Worm (Caenorhabditis elegans) whole organism, L3 larva: ENCODE measurements around the gene clec-148.
A peak's percentile ranks its signal among the peaks of the same experiment; 100 is the strongest.

Source experiments
- R02D3.7 ChIP-seq: fragments of 150-350 bp; optimal IDR thresholded peaks from 2 replicates; lab custom pipeline; 2014; ENCODE audit warnings: missing biosample characterization, missing genetic modification characterization
- ZK546.5 ChIP-seq: sonication (generic microtip); optimal IDR thresholded peaks from 2 replicates; lab custom pipeline; 2017; ENCODE audit warnings: missing biosample characterization, missing genetic modification characterization
- aly-2 ChIP-seq: fragments of 150-350 bp; optimal IDR thresholded peaks from 2 replicates; lab custom pipeline; 2014; ENCODE audit warnings: missing biosample characterization, missing genetic modification characterization
- ceh-28 ChIP-seq: fragments of 150-350 bp; optimal IDR thresholded peaks from 2 replicates; lab custom pipeline; 2014; ENCODE audit warnings: missing biosample characterization, missing genetic modification reagents, missing genetic modification characterization
- ceh-82 ChIP-seq: fragments of 150-350 bp; optimal IDR thresholded peaks from 2 replicates; lab custom pipeline; 2014; ENCODE audit warnings: missing biosample characterization, missing genetic modification characterization
- daf-12 ChIP-seq: fragments of 150-350 bp; optimal IDR thresholded peaks from 2 replicates; lab custom pipeline; 2014; ENCODE audit warnings: missing biosample characterization, missing genetic modification reagents, missing genetic modification characterization
- egl-27 ChIP-seq: sonication (generic microtip); optimal IDR thresholded peaks from 4 replicates; lab custom pipeline; 2017; ENCODE audit warnings: missing biosample characterization, missing genetic modification reagents, missing genetic modification characterization
- egl-5 ChIP-seq: fragments of 150-350 bp; optimal IDR thresholded peaks from 2 replicates; lab custom pipeline; 2017; ENCODE audit warnings: missing biosample characterization, missing genetic modification reagents, missing genetic modification characterization, inconsistent platforms
- elt-1 ChIP-seq: fragments of 150-350 bp; optimal IDR thresholded peaks from 2 replicates; lab custom pipeline; 2014; ENCODE audit warnings: missing biosample characterization, missing genetic modification characterization
- elt-2 ChIP-seq: sonication (generic microtip); optimal IDR thresholded peaks from 2 replicates; lab custom pipeline; 2016; ENCODE audit warnings: missing genetic modification reagents, mild to moderate bottlenecking, missing genetic modification characterization, missing compliant biosample characterization
- elt-3 ChIP-seq, 3 experiments: fragments of 150-350 bp in 1 of 3; sonication (generic microtip) in 2 of 3; optimal IDR thresholded peaks; 2 replicates in 2 of 3; 4 replicates in 1 of 3; lab custom pipeline; 2014 to 2017; ENCODE audit warnings: missing biosample characterization in 3 of 3, missing genetic modification characterization in 3 of 3
- eor-1 ChIP-seq, 2 experiments: fragments of 150-350 bp; optimal IDR thresholded peaks; 2 replicates each; lab custom pipeline; 2014 to 2018; ENCODE audit warnings: missing biosample characterization in 2 of 2, missing genetic modification characterization in 2 of 2
- fkh-10 ChIP-seq: sonication (generic microtip); optimal IDR thresholded peaks from 2 replicates; lab custom pipeline; 2017; ENCODE audit warnings: missing biosample characterization, missing genetic modification reagents, missing genetic modification characterization
- fkh-2 ChIP-seq: fragments of 150-350 bp; optimal IDR thresholded peaks from 2 replicates; lab custom pipeline; 2014; ENCODE audit warnings: missing biosample characterization, missing genetic modification reagents, missing genetic modification characterization
- fos-1 ChIP-seq: fragments of 150-350 bp; optimal IDR thresholded peaks from 2 replicates; lab custom pipeline; 2014; ENCODE audit warnings: missing biosample characterization, missing genetic modification characterization
- hmg-11 ChIP-seq: sonication (generic microtip); optimal IDR thresholded peaks from 2 replicates; lab custom pipeline; 2016; ENCODE audit warnings: missing genetic modification characterization, missing compliant biosample characterization
- jun-1 ChIP-seq: fragments of 150-350 bp; optimal IDR thresholded peaks from 2 replicates; lab custom pipeline; 2014; ENCODE audit warnings: missing biosample characterization, missing genetic modification reagents, missing genetic modification characterization
- lin-15B ChIP-seq: fragments of 150-350 bp; optimal IDR thresholded peaks from 2 replicates; lab custom pipeline; 2014; ENCODE audit warnings: missing biosample characterization, missing genetic modification characterization
- lin-39 ChIP-seq: fragments of 150-350 bp; optimal IDR thresholded peaks from 2 replicates; lab custom pipeline; 2018; ENCODE audit warnings: missing biosample characterization, missing genetic modification reagents, missing genetic modification characterization
- lsy-12 ChIP-seq: sonication (generic microtip); optimal IDR thresholded peaks from 2 replicates; lab custom pipeline; 2016; ENCODE audit warnings: mild to moderate bottlenecking, missing genetic modification characterization, missing compliant biosample characterization
- mdl-1 ChIP-seq: fragments of 150-350 bp; optimal IDR thresholded peaks from 2 replicates; lab custom pipeline; 2014; ENCODE audit warnings: missing biosample characterization, missing genetic modification characterization
- mml-1 ChIP-seq: fragments of 150-350 bp; sonication (generic microtip); optimal IDR thresholded peaks from 3 replicates; lab custom pipeline; 2014; ENCODE audit warnings: missing biosample characterization, missing genetic modification characterization
- nfya-1 ChIP-seq: sonication (generic microtip); optimal IDR thresholded peaks from 2 replicates; lab custom pipeline; 2017; ENCODE audit warnings: missing genetic modification characterization, mild to moderate bottlenecking, missing compliant biosample characterization, antibody characterized with exemption, moderate library complexity; ENCODE audit not compliant: insufficient read depth
- nhr-11 ChIP-seq: fragments of 150-350 bp; optimal IDR thresholded peaks from 2 replicates; lab custom pipeline; 2014; ENCODE audit warnings: missing biosample characterization, missing genetic modification characterization
- nhr-12 ChIP-seq: fragments of 150-350 bp; optimal IDR thresholded peaks from 2 replicates; lab custom pipeline; 2014; ENCODE audit warnings: missing biosample characterization, missing genetic modification characterization
- nhr-23 ChIP-seq: fragments of 150-350 bp; optimal IDR thresholded peaks from 2 replicates; lab custom pipeline; 2014; ENCODE audit warnings: missing biosample characterization, missing genetic modification reagents, missing genetic modification characterization
- nhr-237 ChIP-seq: fragments of 150-350 bp; optimal IDR thresholded peaks from 2 replicates; lab custom pipeline; 2014; ENCODE audit warnings: missing biosample characterization, missing genetic modification characterization
- nhr-25 ChIP-seq: sonication (generic microtip); optimal IDR thresholded peaks from 2 replicates; lab custom pipeline; 2017; ENCODE audit warnings: missing biosample characterization, missing genetic modification characterization
- nhr-28 ChIP-seq: fragments of 150-350 bp; optimal IDR thresholded peaks from 2 replicates; lab custom pipeline; 2014; ENCODE audit warnings: missing biosample characterization, missing genetic modification characterization
- nhr-43 ChIP-seq: sonication (generic microtip); optimal IDR thresholded peaks from 2 replicates; lab custom pipeline; 2016; ENCODE audit warnings: mild to moderate bottlenecking, missing genetic modification characterization, missing compliant biosample characterization; ENCODE audit not compliant: poor library complexity, severe bottlenecking
- nhr-67 ChIP-seq: fragments of 150-350 bp; optimal IDR thresholded peaks from 2 replicates; lab custom pipeline; 2014; ENCODE audit warnings: missing biosample characterization, missing genetic modification characterization
- nhr-76 ChIP-seq: fragments of 150-350 bp; sonication (generic microtip); optimal IDR thresholded peaks from 5 replicates; lab custom pipeline; 2014; ENCODE audit warnings: missing biosample characterization, missing genetic modification characterization
- nhr-77 ChIP-seq: fragments of 150-350 bp; optimal IDR thresholded peaks from 2 replicates; lab custom pipeline; 2014; ENCODE audit warnings: missing biosample characterization, missing genetic modification characterization
- pha-4 ChIP-seq: fragments of 150-350 bp; optimal IDR thresholded peaks from 2 replicates; lab custom pipeline; 2014; ENCODE audit warnings: missing biosample characterization, missing genetic modification reagents, missing genetic modification characterization
- pqm-1 ChIP-seq: fragments of 150-350 bp; optimal IDR thresholded peaks from 2 replicates; lab custom pipeline; 2017; ENCODE audit warnings: missing biosample characterization, missing genetic modification characterization, inconsistent platforms
- sea-2 ChIP-seq: fragments of 150-350 bp; sonication (generic microtip); optimal IDR thresholded peaks from 4 replicates; lab custom pipeline; 2014; ENCODE audit warnings: missing biosample characterization, missing genetic modification reagents, missing genetic modification characterization
- skn-1 ChIP-seq: fragments of 150-350 bp; optimal IDR thresholded peaks from 2 replicates; lab custom pipeline; 2014; ENCODE audit warnings: missing biosample characterization, missing genetic modification characterization
- snpc-4 ChIP-seq: fragments of 150-350 bp; optimal IDR thresholded peaks from 2 replicates; lab custom pipeline; 2014; ENCODE audit warnings: missing biosample characterization, missing genetic modification characterization
- tbx-2 ChIP-seq: sonication (generic microtip); optimal IDR thresholded peaks from 2 replicates; lab custom pipeline; 2016; ENCODE audit warnings: mild to moderate bottlenecking, missing genetic modification characterization, missing compliant biosample characterization
- unc-39 ChIP-seq: sonication (generic microtip); optimal IDR thresholded peaks from 4 replicates; lab custom pipeline; 2017; ENCODE audit warnings: missing biosample characterization, missing genetic modification characterization
- unc-62 ChIP-seq: fragments of 150-350 bp; sonication (generic microtip); optimal IDR thresholded peaks from 4 replicates; lab custom pipeline; 2014; ENCODE audit warnings: missing biosample characterization, missing genetic modification reagents, missing genetic modification characterization
- zag-1 ChIP-seq: fragments of 150-350 bp; optimal IDR thresholded peaks from 2 replicates; lab custom pipeline; 2014; ENCODE audit warnings: missing biosample characterization, missing genetic modification characterization
- ztf-11 ChIP-seq: fragments of 150-350 bp; optimal IDR thresholded peaks from 2 replicates; lab custom pipeline; 2014; ENCODE audit warnings: missing biosample characterization, missing genetic modification characterization
- ztf-4 ChIP-seq: fragments of 150-350 bp; optimal IDR thresholded peaks from 2 replicates; lab custom pipeline; 2014; ENCODE audit warnings: missing biosample characterization, missing genetic modification characterization

Gene clec-148

DNA sequence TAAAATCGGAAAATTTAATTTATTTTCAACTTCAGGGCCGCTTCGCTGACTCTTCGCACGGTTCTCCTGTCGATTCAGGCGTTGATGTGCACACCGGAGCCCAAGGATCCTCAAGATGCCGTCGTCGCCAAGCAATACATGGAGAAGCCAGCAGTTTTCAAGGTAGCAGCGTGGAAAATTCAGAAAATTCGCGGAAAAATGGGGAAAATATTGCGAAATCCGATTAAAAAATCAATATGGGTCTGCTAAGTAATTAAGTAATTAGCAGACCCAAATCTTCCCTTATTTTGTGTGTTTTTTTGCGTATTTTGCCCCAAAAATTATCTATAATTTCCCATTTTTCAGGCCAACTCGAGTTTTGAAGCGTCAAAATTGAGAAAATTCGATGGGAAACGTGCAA, 13.6 kb upstream of the clec-148 start:
- TF ChIP-seq egl-27 (tag; lab: Kevin White, UChicago) (no peak), unc-62 (GFP tag; lab: Kevin White, UChicago) (no peak), egl-5 (no peak), lsy-12 (tag; lab: Kevin White, UChicago) (no peak), elt-1 (no peak), aly-2 (tag; lab: Kevin White, UChicago) (no peak), ceh-28 (tag; lab: Kevin White, UChicago) (no peak), hmg-11 (no peak), lin-15B (tag; lab: Kevin White, UChicago) (no peak), unc-39 (tag; lab: Kevin White, UChicago) (no peak), mml-1 (no peak), ztf-4 (no peak), snpc-4 (tag; lab: Kevin White, UChicago) (no peak), nhr-23 (no peak), nhr-28 (no peak), lin-39 (no peak)

DNA sequence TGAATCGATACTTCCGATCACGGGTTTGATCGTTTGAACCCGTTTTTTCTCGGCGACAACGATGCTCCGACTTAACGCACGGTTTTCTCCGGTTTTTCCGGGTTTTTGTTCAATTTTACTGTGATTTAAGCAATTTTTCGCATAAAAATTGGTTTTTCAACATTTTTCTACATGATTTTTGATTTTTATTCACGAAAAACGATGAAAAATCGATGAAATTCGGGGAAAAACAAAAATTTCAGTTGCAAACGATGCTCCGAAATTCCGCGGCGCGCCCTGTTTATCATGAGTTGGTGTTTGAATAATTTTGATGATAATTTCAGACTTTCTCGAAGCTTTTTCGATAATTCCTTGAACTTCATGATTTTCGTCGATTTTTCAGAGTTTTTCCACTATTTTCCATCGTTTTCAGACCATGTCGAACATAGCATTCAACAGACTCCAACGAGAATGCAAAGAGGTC, 12.8 kb upstream of the clec-148 start, which contains the start of gene ubc-20:
Gene ubc-20, plus strand, starts transcription at position 413 of the 463 bp plus-strand sequence.
- TF ChIP-seq nhr-76 (tag; lab: Kevin White, UChicago) = no peak
- TF ChIP-seq nhr-11 (tag; lab: Kevin White, UChicago) = no peak
- TF ChIP-seq zag-1 (tag; lab: Kevin White, UChicago) = no peak
- no peak for TF ChIP-seq tbx-2 (tag; lab: Kevin White, UChicago)
- TF ChIP-seq nhr-12 = no peak
- no peak for TF ChIP-seq egl-5
- no peak for TF ChIP-seq nhr-67
- TF ChIP-seq nhr-28 = no peak
- no peak for TF ChIP-seq nhr-77 (tag; lab: Kevin White, UChicago)
- TF ChIP-seq ceh-82 = no peak
- TF ChIP-seq daf-12 = no peak
- peak; percentile 39 for TF ChIP-seq hmg-11
- TF ChIP-seq elt-2 (tag; lab: Kevin White, UChicago) = peak; percentile 42
- TF ChIP-seq jun-1 (tag; lab: Kevin White, UChicago) = no peak
- TF ChIP-seq ceh-28 (tag; lab: Kevin White, UChicago) = no peak
- TF ChIP-seq aly-2 (tag; lab: Kevin White, UChicago) = no peak
- TF ChIP-seq nfya-1 (tag; lab: Kevin White, UChicago) = peak; percentile 29
- no peak for TF ChIP-seq fos-1 (tag; lab: Kevin White, UChicago)
- TF ChIP-seq lin-15B (tag; lab: Kevin White, UChicago) = peak; percentile 15
- no peak for TF ChIP-seq nhr-237 (tag; lab: Kevin White, UChicago)
- no peak for TF ChIP-seq unc-62 (GFP tag; lab: Kevin White, UChicago)
- no peak for TF ChIP-seq mdl-1 (tag; lab: Kevin White, UChicago)
- TF ChIP-seq ztf-11 (tag; lab: Kevin White, UChicago) = no peak
- TF ChIP-seq unc-39 (tag; lab: Kevin White, UChicago) = no peak
- TF ChIP-seq nhr-25 (tag; lab: Kevin White, UChicago) = no peak
- no peak for TF ChIP-seq lsy-12 (tag; lab: Kevin White, UChicago)
- peak; percentile 51 for TF ChIP-seq pha-4 (tag; lab: Kevin White, UChicago)
- TF ChIP-seq egl-27 (tag; lab: Kevin White, UChicago) = no peak
- TF ChIP-seq eor-1 (tag; optimal IDR thresholded peaks at IDR 0.05; lab: Kevin White, UChicago) = no peak
- peak; percentile 14 for TF ChIP-seq skn-1 (tag; lab: Kevin White, UChicago)
- no peak for TF ChIP-seq ZK546.5 (tag; lab: Kevin White, UChicago)
- TF ChIP-seq pqm-1 (tag; lab: Kevin White, UChicago) = no peak
- TF ChIP-seq fkh-2 (tag; lab: Kevin White, UChicago) = no peak
- TF ChIP-seq R02D3.7 (tag; lab: Kevin White, UChicago) = no peak
- no peak for TF ChIP-seq ztf-4
- TF ChIP-seq nhr-43 (tag; lab: Kevin White, UChicago) = no peak
- TF ChIP-seq nhr-23 = no peak

DNA sequence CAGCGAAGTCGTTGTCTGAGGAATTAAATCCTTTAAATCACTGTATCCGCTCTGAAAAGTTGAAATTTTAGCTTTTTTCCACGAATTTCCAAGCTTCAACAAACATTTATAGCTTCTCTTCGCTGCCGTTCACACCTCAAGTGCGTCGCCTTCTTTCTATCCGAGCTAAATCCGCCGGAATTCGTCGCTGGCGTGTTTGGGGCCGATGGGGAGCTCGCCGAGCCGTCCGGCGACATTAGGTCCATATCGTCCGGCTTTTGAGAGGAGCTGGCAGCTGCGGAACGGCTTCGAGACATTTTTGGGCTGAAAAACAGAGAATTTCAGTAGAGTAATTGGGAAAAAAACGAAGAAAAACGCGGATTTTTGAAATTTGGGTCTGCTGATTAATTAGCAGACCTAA, 12.2 kb upstream of the clec-148 start, which contains the start of gene mxl-2:
Gene mxl-2, minus strand, starts transcription at position 303 of the 400 bp plus-strand sequence.
- TF ChIP-seq aly-2 (tag; lab: Kevin White, UChicago) (no peak), nhr-43 (tag; lab: Kevin White, UChicago) (no peak), sea-2 (no peak), lin-39 (no peak), snpc-4 (tag; lab: Kevin White, UChicago) (no peak), fkh-10 (GFP tag; lab: Kevin White, UChicago) (no peak), elt-3 (tag; optimal IDR thresholded peaks at IDR 0.05; lab: Kevin White, UChicago) (no peak), pha-4 (tag; lab: Kevin White, UChicago) (no peak), mml-1 (no peak), ceh-28 (tag; lab: Kevin White, UChicago) (no peak), nhr-28 (no peak), zag-1 (tag; lab: Kevin White, UChicago) (no peak), jun-1 (tag; lab: Kevin White, UChicago) (no peak), nfya-1 (tag; lab: Kevin White, UChicago) (no peak), ceh-82 (no peak), nhr-67 (no peak), nhr-11 (tag; lab: Kevin White, UChicago) (no peak)
- TF ChIP-seq, all 47 proteins: peak for 0
